Worm (Caenorhabditis elegans) whole organism, early embryonic: Measurements from ENCODE around the gene T09A5.14.

Experiments used
- B0310.2 ChIP-seq: sonication (generic microtip); optimal IDR thresholded peaks from 2 replicates; lab custom pipeline; 2016; ENCODE audit warnings: mild to moderate bottlenecking, missing genetic modification characterization, missing compliant biosample characterization
- F13C5.2 ChIP-seq: sonication (generic microtip); optimal IDR thresholded peaks from 2 replicates; lab custom pipeline; 2017; ENCODE audit warnings: mild to moderate bottlenecking, missing genetic modification characterization, inconsistent platforms, missing compliant biosample characterization
- aly-1 ChIP-seq: sonication (generic microtip); optimal IDR thresholded peaks from 2 replicates; lab custom pipeline; 2016; ENCODE audit warnings: missing genetic modification characterization, missing compliant biosample characterization
- ama-1 ChIP-seq: fragments of 150-350 bp; optimal IDR thresholded peaks from 2 replicates; lab custom pipeline; 2014
- ceh-13 ChIP-seq: fragments of 200-800 bp; sonication (Bioruptor generic); optimal IDR thresholded peaks from 2 replicates; lab custom pipeline; 2018; ENCODE audit warnings: mild to moderate bottlenecking, missing genetic modification characterization, missing compliant biosample characterization
- ceh-36 ChIP-seq: sonication (generic microtip); optimal IDR thresholded peaks from 2 replicates; lab custom pipeline; 2016; ENCODE audit warnings: missing genetic modification characterization, inconsistent platforms, missing compliant biosample characterization
- ets-7 ChIP-seq: sonication (generic microtip); optimal IDR thresholded peaks from 2 replicates; lab custom pipeline; 2016; ENCODE audit warnings: missing genotype, missing genetic modification characterization, missing compliant biosample characterization
- flt-1 ChIP-seq: fragments of 200-800 bp; sonication (Bioruptor generic); IDR thresholded peaks from 2 replicates; pipeline ENCODE4 v1.3.6; 2022; ENCODE audit warnings: missing genetic modification characterization, missing compliant biosample characterization
- hmbx-1 ChIP-seq: sonication (generic microtip); optimal IDR thresholded peaks from 2 replicates; lab custom pipeline; 2016; ENCODE audit warnings: mild to moderate bottlenecking, missing genetic modification characterization, missing compliant biosample characterization
- hmg-4 ChIP-seq: fragments of 200-800 bp; sonication (Bioruptor generic); optimal IDR thresholded peaks from 2 replicates; lab custom pipeline; 2018; ENCODE audit warnings: mild to moderate bottlenecking, missing genetic modification characterization, missing compliant biosample characterization
- hnd-1 ChIP-seq: sonication (generic microtip); optimal IDR thresholded peaks from 2 replicates; lab custom pipeline; 2016; ENCODE audit warnings: missing genetic modification characterization, missing compliant biosample characterization
- pes-1 ChIP-seq: fragments of 200-800 bp; sonication (Bioruptor generic); IDR thresholded peaks from 2 replicates; pipeline ENCODE4 v1.3.6; 2022; ENCODE audit warnings: missing genetic modification reagents, missing genetic modification characterization, missing compliant biosample characterization
- scrt-1 ChIP-seq: fragments of 200-800 bp; sonication (Bioruptor generic); IDR thresholded peaks from 2 replicates; pipeline ENCODE4 v1.3.6; 2022; ENCODE audit warnings: missing genetic modification characterization, missing compliant biosample characterization
- sea-1 ChIP-seq: fragments of 200-800 bp; sonication (Bioruptor generic); conservative IDR thresholded peaks from 2 replicates; pipeline ENCODE4 v1.3.6; 2022; ENCODE audit warnings: missing genetic modification characterization, missing compliant biosample characterization
- tbx-11 ChIP-seq: fragments of 200-800 bp; sonication (Bioruptor generic); IDR thresholded peaks from 2 replicates; pipeline ENCODE4 v1.3.6; 2022; ENCODE audit warnings: missing genetic modification characterization, missing compliant biosample characterization
- tbx-37 ChIP-seq: fragments of 200-800 bp; sonication (Bioruptor generic); conservative IDR thresholded peaks from 2 replicates; pipeline ENCODE4 v1.3.6; 2022; ENCODE audit warnings: missing genetic modification reagents, missing genetic modification characterization, missing compliant biosample characterization
- tra-4 ChIP-seq: sonication (generic microtip); optimal IDR thresholded peaks from 2 replicates; lab custom pipeline; 2017; ENCODE audit warnings: missing genetic modification characterization, missing compliant biosample characterization

T09A5.14 gene

DNA sequence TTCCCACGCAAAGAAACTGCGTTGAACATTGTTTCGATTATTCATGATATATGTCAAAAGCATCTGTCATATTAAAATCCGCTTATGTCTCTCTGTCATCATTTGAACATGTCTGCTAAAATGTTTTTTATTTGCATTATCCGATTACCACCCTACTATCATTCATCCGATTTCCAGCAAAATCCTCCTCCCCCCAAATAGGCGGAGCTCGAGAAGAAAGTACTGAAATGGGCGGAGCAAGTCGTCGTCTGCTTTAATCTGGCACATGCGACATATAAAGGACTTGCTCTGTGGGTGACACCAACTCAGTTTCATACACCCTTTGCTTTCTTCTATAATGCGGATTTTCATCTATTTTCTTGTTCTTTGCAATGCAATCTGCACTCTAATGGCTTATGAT is at the start of gene T09A5.14:
Gene T09A5.14, plus strand, starts transcription at position 301 of the 400 bp plus-strand sequence.
- TF ChIP-seq ceh-13: no peak
- no peak for TF ChIP-seq sea-1
- TF ChIP-seq tra-4 (tag; lab: Kevin White, UChicago): no peak
- TF ChIP-seq aly-1 (tag; lab: Kevin White, UChicago): no peak
- no peak for TF ChIP-seq tbx-11
- TF ChIP-seq ceh-36: no peak
- TF ChIP-seq B0310.2 (tag; lab: Kevin White, UChicago): no peak
- no peak for TF ChIP-seq flt-1
- no peak for TF ChIP-seq scrt-1 (GFP tag; lab: Robert Waterston, UW)

DNA sequence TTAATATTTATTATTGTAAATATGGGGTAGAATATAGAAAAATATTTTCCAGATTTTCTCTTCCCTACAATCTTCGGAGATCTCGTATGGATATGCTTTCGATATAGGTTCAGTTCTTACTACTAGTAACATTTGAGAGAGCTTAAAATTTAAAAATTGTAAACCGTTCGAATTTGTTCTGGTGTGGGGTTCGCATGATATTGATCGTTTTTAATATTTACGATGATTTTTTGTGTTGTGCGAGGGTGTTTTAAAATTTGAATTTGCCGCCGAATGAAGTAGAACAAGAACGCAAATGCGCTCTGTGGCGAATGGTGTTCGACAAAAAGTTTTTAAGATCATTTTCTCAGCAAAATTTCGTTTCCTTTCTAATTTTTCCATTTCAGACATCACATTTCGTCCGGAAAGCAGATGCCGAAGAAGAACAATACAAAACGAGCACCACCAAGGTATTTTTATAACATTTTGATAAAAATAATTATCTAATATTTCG is 48.6 kb upstream of the T09A5.14 start, which contains the start of gene skr-17:
Gene skr-17, plus strand, starts transcription at position 51 of the 493 bp plus-strand sequence.
- no peak for TF ChIP-seq tra-4 (tag; lab: Kevin White, UChicago)

DNA sequence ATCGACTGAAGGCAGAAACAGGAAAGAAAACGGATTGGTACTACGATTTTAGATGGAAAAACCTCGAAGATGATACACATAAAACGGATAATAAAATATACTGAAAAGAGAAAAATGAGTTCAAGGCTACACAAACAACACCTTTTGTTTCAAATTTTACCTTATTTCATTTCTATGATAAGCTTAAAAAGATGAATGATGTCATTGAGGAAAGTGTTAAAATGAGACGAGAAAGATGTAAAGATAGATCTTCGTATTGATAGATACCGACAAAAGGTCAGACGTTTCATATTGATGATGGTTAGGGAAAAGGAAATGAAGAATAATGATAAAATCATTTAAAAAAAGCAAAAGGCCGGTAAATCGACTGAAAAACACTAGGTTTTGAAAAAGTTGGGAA is 42.5 kb upstream of the T09A5.14 start:
- TF ChIP-seq scrt-1 (GFP tag; lab: Robert Waterston, UW) (no peak), tbx-37 (no peak), hmbx-1 (tag; lab: Kevin White, UChicago) (no peak), F13C5.2 (no peak), pes-1 (no peak), ceh-36 (no peak)

DNA sequence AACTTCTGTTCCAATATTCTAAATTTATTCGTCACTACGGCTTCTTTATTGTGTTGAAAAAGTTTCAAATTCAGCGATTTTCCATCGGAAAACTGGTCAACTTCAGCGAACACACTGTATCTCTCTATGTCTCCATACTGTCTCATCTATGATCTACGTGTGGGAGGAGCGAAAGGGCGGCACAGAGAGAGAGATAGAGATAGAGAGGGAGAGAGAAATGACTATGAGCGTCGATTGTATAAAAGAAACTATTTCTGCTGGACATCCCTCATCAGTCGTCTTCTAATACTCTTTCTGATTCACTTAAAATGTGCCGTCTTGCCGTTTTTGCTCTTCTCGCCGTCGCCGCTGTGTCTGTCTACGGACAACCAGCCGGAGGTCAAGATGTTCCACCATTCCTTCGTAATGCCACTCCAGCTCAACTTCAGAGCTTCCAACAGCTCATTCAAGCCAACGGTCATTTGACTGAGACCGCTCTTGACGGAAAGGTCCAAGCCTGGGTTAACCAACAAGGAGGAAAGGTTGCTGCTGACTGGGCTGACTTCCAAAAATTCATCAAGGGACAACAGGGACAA is 41.7 kb upstream of the T09A5.14 start, which contains the start of gene srlf-1:
Gene srlf-1, plus strand, starts transcription at position 268 of the 575 bp plus-strand sequence.
- TF ChIP-seq ets-7 (tag; lab: Kevin White, UChicago) (no peak), tbx-37 (no peak), ceh-13 (no peak), tra-4 (tag; lab: Kevin White, UChicago) (no peak), hnd-1 (tag; lab: Kevin White, UChicago) (no peak), pes-1 (no peak), ama-1 (lab: Kevin White, UChicago) (peak; percentile 68)

DNA sequence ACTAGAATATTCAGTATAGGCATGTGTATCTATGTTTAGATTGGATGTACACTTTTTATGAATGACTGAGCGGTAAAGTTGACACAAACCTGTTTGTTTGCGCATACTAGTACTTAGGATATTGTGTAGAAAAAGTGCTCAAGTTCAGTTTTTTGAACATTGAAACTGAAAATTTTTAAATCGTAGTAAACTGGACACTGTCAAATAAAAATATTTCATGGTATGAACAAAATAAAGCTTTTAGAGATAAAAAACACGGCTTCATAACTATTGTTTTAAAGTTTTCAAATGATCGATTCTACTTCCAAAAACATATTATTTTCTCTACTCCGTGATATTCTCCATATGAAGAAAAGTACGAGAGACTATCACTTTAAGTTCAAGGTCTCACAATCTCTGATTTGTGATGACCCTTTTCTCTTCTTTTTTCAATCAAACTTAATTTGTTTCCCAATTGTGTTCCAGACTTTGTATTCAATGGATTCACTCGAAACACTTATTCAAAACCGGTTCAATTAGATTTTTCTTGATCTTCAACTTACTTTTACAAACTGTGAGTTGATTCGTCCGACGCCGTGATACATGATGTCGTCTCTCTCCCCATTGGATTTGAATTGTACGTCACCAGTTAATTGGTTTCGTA is 40.6 kb upstream of the T09A5.14 start:
- TF ChIP-seq aly-1 (tag; lab: Kevin White, UChicago) (no peak), ets-7 (tag; lab: Kevin White, UChicago) (no peak), tbx-37 (no peak), B0310.2 (tag; lab: Kevin White, UChicago) (no peak), hnd-1 (tag; lab: Kevin White, UChicago) (no peak), pes-1 (no peak), ceh-36 (no peak), ama-1 (lab: Kevin White, UChicago) (no peak), tra-4 (tag; lab: Kevin White, UChicago) (no peak), tbx-11 (no peak), ceh-13 (no peak), sea-1 (no peak), hmbx-1 (tag; lab: Kevin White, UChicago) (no peak), F13C5.2 (no peak), scrt-1 (GFP tag; lab: Robert Waterston, UW) (no peak), flt-1 (no peak), hmg-4 (GFP tag; lab: Kevin White, UChicago) (no peak)

DNA sequence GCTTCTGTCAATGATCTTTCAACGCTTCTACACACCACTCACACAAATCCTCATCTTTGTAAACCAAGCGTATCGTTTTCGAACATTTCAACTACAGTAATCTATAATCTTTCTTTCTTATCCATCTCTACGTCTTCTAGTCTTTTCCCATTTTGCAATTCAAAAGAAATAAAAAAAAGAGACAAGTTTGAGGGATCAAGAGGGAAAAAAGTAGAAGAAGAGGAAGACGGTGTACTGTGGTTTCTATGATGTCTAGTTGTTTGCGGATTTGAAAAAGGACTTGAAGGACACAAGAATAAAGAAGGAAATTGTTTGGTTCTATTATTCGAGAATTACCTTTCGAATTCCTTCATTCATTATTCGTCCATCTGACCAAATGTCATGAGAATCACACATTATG is 39.6 kb upstream of the T09A5.14 start:
- TF ChIP-seq F13C5.2 (no peak), ceh-13 (no peak), ama-1 (lab: Kevin White, UChicago) (no peak), ets-7 (tag; lab: Kevin White, UChicago) (no peak), tbx-11 (no peak), hmbx-1 (tag; lab: Kevin White, UChicago) (no peak), sea-1 (no peak), ceh-36 (no peak), scrt-1 (GFP tag; lab: Robert Waterston, UW) (no peak), tra-4 (tag; lab: Kevin White, UChicago) (no peak), hnd-1 (tag; lab: Kevin White, UChicago) (no peak), B0310.2 (tag; lab: Kevin White, UChicago) (no peak)

DNA sequence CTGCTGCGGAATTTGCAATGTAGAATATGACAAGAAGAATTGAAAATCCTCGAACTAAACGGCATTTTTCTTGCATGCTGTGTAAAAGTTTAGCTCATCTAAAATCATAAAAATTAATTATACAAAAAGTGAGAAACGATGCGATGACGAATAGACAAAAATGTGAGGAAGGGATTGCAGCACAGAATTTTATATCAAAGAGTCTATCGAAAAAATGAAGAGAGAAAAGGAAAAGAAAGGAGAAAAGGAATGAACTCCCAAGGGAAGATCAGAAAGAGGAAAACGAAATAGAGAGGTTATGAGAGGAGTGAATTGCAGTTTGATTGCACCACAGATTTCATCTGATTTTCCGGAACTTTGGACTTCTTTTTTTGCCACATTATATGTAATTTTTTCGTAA is 37.9 kb upstream of the T09A5.14 start, which contains the start of gene glr-4:
Gene glr-4, minus strand, starts transcription at position 101 of the 400 bp plus-strand sequence.
- TF ChIP-seq tbx-37: no peak

DNA sequence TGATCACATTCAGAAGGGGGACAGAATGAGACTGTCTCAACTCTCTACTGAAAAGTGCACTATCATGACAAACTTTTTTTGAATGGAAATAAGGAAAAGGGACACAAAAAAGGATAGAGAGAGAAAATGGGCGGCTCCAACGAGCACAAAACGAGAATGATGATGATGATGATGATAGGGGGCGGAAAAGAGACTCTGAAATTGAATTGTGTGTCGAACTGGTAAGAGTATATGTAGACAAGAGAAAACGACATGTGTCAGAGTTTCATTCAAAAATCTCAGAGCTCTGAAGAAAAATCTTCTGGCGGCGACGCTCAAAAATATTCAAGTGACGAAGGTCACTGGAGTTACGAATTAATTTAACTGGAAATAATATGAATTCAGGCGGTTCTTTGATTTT is 36.9 kb upstream of the T09A5.14 start:
- TF ChIP-seq sea-1 (no peak), tbx-11 (no peak), aly-1 (tag; lab: Kevin White, UChicago) (no peak), ceh-13 (no peak), pes-1 (no peak), ets-7 (tag; lab: Kevin White, UChicago) (no peak), hmbx-1 (tag; lab: Kevin White, UChicago) (no peak), ceh-36 (no peak), flt-1 (no peak), scrt-1 (GFP tag; lab: Robert Waterston, UW) (no peak), hmg-4 (GFP tag; lab: Kevin White, UChicago) (no peak), B0310.2 (tag; lab: Kevin White, UChicago) (no peak), F13C5.2 (no peak), ama-1 (lab: Kevin White, UChicago) (no peak)
